Worm (Caenorhabditis elegans): ENCODE data around the gene C07D10.5.

The C07D10.5 gene

DNA sequence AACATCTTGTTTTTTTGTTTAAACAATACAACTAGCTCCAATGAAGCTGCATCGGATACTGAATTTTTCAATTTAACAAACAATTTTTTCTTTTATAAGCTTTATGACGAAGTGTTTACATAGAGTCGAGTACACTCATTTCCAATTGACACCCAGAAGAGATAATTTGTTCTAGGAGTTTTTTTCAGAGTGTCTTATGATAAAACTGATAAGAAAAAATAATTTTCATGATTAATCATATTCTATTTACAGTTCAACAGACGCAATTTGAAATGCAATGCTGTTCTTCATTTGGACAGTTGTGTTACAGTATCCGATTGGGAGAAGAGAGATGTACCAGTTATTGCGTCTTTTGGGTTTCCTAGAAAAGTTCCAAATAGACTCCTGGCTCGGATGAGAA is 586 bp downstream of the C07D10.5 start:
- TF ChIP-seq hlh-13 (GFP tag; optimal IDR thresholded peaks at IDR 0.05) (no peak), fkh-6 (tag; optimal IDR thresholded peaks at IDR 0.05) (no peak), nfya-1 (tag; optimal IDR thresholded peaks at IDR 0.05) (no peak), tbx-2 (tag; optimal IDR thresholded peaks at IDR 0.05) (no peak), C08G9.2 (tag; optimal IDR thresholded peaks at IDR 0.05) (no peak), ahr-1 (tag; optimal IDR thresholded peaks at IDR 0.05) (no peak), syd-9 (tag; optimal IDR thresholded peaks at IDR 0.05) (no peak), pha-4 (tag; optimal IDR thresholded peaks at IDR 0.05) (no peak), pha-2 (tag; optimal IDR thresholded peaks at IDR 0.05) (no peak), ceh-30 (tag; optimal IDR thresholded peaks at IDR 0.05) (no peak)

DNA sequence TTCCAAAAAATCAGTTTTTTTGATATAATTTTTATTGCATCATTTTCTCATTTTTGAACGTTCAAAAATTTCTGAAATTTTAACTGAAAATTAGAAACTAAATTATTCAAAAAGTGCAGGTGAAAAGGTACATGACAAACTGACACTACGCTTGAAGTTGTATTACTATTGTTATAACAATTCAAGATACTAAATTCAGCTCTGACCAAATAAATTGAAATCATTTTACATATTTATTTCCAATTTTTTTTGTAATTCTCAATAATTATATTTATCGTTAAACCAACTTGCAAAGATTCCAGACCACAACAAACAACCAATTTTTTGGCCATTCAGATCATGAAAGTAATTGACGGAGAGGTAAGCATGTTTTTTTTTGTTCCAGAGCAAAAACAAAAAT is 4.1 kb downstream of the C07D10.5 start, which contains the start of gene sre-3:
Gene sre-3, plus strand, starts transcription at position 301 of the 400 bp plus-strand sequence.
- TF ChIP-seq ceh-18 (tag; optimal IDR thresholded peaks at IDR 0.05) (no peak), hlh-15 (tag; optimal IDR thresholded peaks at IDR 0.05) (no peak), pha-4 (tag; optimal IDR thresholded peaks at IDR 0.05) (no peak), ztf-16 (tag; optimal IDR thresholded peaks at IDR 0.05) (no peak), C08G9.2 (tag; optimal IDR thresholded peaks at IDR 0.05) (no peak), elt-4 (tag; optimal IDR thresholded peaks at IDR 0.05) (no peak), hlh-30 (tag; optimal IDR thresholded peaks at IDR 0.05; ENCODE audit: insufficient read depth) (no peak), ceh-34 (tag; optimal IDR thresholded peaks at IDR 0.05) (no peak), ceh-19 (GFP tag; optimal IDR thresholded peaks at IDR 0.05) (no peak), odd-2 (tag; optimal IDR thresholded peaks at IDR 0.05) (no peak), ceh-22 (tag; optimal IDR thresholded peaks at IDR 0.05) (no peak), fkh-10 (GFP tag; optimal IDR thresholded peaks at IDR 0.05) (no peak), K09A11.1 (tag; optimal IDR thresholded peaks at IDR 0.05; ENCODE audit: insufficient read depth) (no peak), lim-6 (tag; optimal IDR thresholded peaks at IDR 0.05) (no peak)

DNA sequence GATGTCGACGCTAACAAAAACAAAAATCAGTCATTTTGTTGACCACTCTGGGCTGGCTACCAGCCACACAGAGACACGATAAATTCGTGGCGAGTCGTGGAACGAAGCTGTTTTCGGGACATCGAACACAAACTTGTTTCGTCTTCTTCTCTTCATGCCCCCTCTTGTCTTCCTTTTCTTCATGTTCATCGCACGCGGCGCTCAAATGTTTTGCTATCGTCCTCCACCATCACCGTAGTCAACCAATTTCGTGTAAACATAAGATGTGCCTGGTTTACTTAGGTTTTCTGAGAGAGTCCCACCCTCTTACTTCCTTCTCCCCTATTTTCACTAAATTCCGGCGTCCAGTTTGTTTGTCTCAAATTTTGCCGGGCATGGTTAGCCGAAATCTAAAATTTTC is 9.0 kb downstream of the C07D10.5 start:
- TF ChIP-seq hlh-15 (tag; optimal IDR thresholded peaks at IDR 0.05) (no peak), odd-2 (tag; optimal IDR thresholded peaks at IDR 0.05) (no peak), C38D4.7 (GFP tag; optimal IDR thresholded peaks at IDR 0.05) (no peak), F13H6.1 (tag; optimal IDR thresholded peaks at IDR 0.05) (no peak), hlh-6 (tag; optimal IDR thresholded peaks at IDR 0.05) (no peak), mec-3 (tag; optimal IDR thresholded peaks at IDR 0.05; ENCODE audit: borderline replicate concordance) (no peak), unc-42 (tag; optimal IDR thresholded peaks at IDR 0.05) (no peak), ttx-3 (tag; optimal IDR thresholded peaks at IDR 0.05) (no peak), K02D7.2 (tag; optimal IDR thresholded peaks at IDR 0.05) (no peak), pat-9 (tag; optimal IDR thresholded peaks at IDR 0.05) (no peak), tbx-2 (tag; optimal IDR thresholded peaks at IDR 0.05) (no peak), ceh-48 (tag; optimal IDR thresholded peaks at IDR 0.05) (no peak), hlh-13 (GFP tag; optimal IDR thresholded peaks at IDR 0.05) (no peak), sox-4 (tag; optimal IDR thresholded peaks at IDR 0.05) (no peak), dve-1 (tag; optimal IDR thresholded peaks at IDR 0.05) (no peak), pag-3 (tag; optimal IDR thresholded peaks at IDR 0.05; ENCODE audit: borderline replicate concordance) (no peak), ceh-18 (tag; optimal IDR thresholded peaks at IDR 0.05) (no peak), T23F11.4 (GFP tag; optimal IDR thresholded peaks at IDR 0.05) (no peak), ref-2 (tag; optimal IDR thresholded peaks at IDR 0.05) (no peak), pha-4 (tag; optimal IDR thresholded peaks at IDR 0.05) (no peak)

DNA sequence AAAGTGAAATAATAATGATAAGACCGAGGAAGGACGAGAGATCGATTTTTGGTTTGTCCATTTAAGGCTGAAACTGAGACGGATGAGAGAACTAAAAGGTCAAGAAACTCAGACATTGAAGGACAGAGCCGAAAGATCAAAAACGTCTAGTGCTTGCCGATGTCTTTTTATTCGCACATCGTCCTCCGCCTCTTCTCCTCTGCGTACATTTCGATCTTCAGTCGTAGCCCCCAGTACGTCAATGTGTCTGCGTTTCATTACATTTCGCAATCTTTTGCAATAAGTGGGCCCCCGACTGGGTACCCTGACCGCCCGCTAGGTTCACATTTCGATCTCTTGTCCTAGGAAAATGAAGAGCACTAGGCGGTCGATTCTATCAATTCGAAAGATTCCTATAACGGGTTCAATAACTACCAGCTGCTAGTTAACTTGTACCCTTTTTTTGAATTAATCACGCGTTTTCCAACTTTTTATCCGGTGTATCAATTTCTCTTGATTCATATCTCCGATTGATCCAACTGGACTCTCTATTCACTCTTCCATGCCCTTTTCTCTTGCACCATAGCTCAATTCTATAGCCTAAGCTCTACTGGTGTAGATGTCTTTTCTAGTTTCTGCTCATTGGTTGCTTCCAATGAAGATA is 10.8 kb downstream of the C07D10.5 start:
- TF ChIP-seq C08G9.2 (tag; optimal IDR thresholded peaks at IDR 0.05) (no peak), odd-2 (tag; optimal IDR thresholded peaks at IDR 0.05) (no peak), dve-1 (tag; optimal IDR thresholded peaks at IDR 0.05) (peak; percentile 31), ceh-14 (tag; optimal IDR thresholded peaks at IDR 0.05) (no peak), nfya-1 (tag; optimal IDR thresholded peaks at IDR 0.05) (peak; percentile 4), hlh-6 (tag; optimal IDR thresholded peaks at IDR 0.05) (no peak), mec-3 (tag; optimal IDR thresholded peaks at IDR 0.05; ENCODE audit: borderline replicate concordance) (no peak), ceh-9 (tag; optimal IDR thresholded peaks at IDR 0.05) (no peak), ama-1 (optimal IDR thresholded peaks at IDR 0.05) (no peak), pha-4 (tag; optimal IDR thresholded peaks at IDR 0.05) (no peak), fkh-6 (tag; optimal IDR thresholded peaks at IDR 0.05) (no peak), tbx-7 (tag; optimal IDR thresholded peaks at IDR 0.05) (no peak), F13H6.1 (tag; optimal IDR thresholded peaks at IDR 0.05) (no peak), syd-9 (tag; optimal IDR thresholded peaks at IDR 0.05) (no peak), unc-55 (GFP tag; optimal IDR thresholded peaks at IDR 0.05) (peak; percentile 32), dmd-4 (tag; optimal IDR thresholded peaks at IDR 0.05; ENCODE audit: borderline replicate concordance) (no peak), tbx-2 (tag; optimal IDR thresholded peaks at IDR 0.05) (peak; percentile 18), eyg-1 (tag; optimal IDR thresholded peaks at IDR 0.05) (no peak), ceh-34 (tag; optimal IDR thresholded peaks at IDR 0.05) (peak; percentile 20), ceh-18 (tag; optimal IDR thresholded peaks at IDR 0.05) (peak; percentile 3), sox-2 (GFP tag; IDR thresholded peaks at IDR 0.05) (no peak), lim-6 (tag; optimal IDR thresholded peaks at IDR 0.05) (no peak), pat-9 (tag; optimal IDR thresholded peaks at IDR 0.05) (no peak)

All from whole organism, late embryonic.